Fruit fly (Drosophila melanogaster): ENCODE results near the gene Pc.

DNA sequence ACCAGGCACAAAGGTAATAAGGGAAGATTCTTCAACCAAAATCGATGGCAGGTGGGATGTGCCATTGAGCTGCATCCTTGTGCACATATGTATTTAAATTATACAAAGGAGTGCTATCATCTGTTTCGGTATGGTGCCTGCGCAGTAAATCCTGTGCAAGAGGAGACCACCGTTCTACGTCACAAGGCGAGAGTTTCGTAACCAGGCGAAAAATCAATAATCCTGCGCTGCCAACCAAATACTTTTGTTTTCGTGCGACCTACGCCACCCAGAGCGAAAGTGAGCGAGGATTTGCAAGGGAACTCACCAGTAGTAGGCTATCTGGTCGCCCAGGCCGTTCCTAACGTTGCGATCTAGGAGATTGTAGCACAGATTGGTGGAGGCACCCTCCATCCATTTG is 38.7 kb downstream of the Pc start:
- no peak for TF ChIP-seq CG8478 (optimal IDR thresholded peaks at IDR 0.05)
- no peak for TF ChIP-seq CTCF (optimal IDR thresholded peaks at IDR 0.05)

Measured in S2 (cell line).